Worm (Caenorhabditis elegans) whole organism, young adult: Measurements from ENCODE around the gene msp-58.
A peak's percentile ranks its signal among the peaks of the same experiment; 100 is the strongest.

ENCODE experiments used
- B0019.2 ChIP-seq: fragments of 200-800 bp; sonication (Bioruptor generic); conservative IDR thresholded peaks from 2 replicates; pipeline ENCODE4 v1.3.6; 2022; ENCODE audit warnings: missing genetic modification reagents, missing genetic modification characterization, missing compliant biosample characterization
- F22D6.2 ChIP-seq: sonication (generic microtip); optimal IDR thresholded peaks from 2 replicates; lab custom pipeline; 2016; ENCODE audit warnings: mild to moderate bottlenecking, missing genetic modification characterization, missing compliant biosample characterization
- F57A8.1 ChIP-seq: fragments of 200-800 bp; sonication (Bioruptor generic); optimal IDR thresholded peaks from 2 replicates; lab custom pipeline; 2018; ENCODE audit warnings: mild to moderate bottlenecking, missing genetic modification characterization, moderate library complexity, missing compliant biosample characterization
- Y79H2A.3 ChIP-seq: fragments of 200-800 bp; sonication (Bioruptor generic); conservative IDR thresholded peaks from 2 replicates; pipeline ENCODE4 v1.3.6; 2022; ENCODE audit warnings: missing genetic modification reagents, missing genetic modification characterization, missing compliant biosample characterization
- ceh-58 ChIP-seq: fragments of 200-800 bp; sonication (Bioruptor generic); IDR thresholded peaks from 2 replicates; pipeline ENCODE4 v1.3.6; 2022; ENCODE audit warnings: missing genetic modification characterization, missing compliant biosample characterization
- dpl-1 ChIP-seq: fragments of 150-350 bp; optimal IDR thresholded peaks from 2 replicates; lab custom pipeline; 2014; ENCODE audit warnings: missing biosample characterization, missing genetic modification reagents, missing genetic modification characterization
- efl-1 ChIP-seq: fragments of 150-350 bp; optimal IDR thresholded peaks from 2 replicates; lab custom pipeline; 2014; ENCODE audit warnings: missing biosample characterization, missing genetic modification reagents, missing genetic modification characterization
- lag-1 ChIP-seq: fragments of 200-800 bp; sonication (Bioruptor generic); IDR thresholded peaks from 2 replicates; pipeline ENCODE4 v1.3.6; 2022; ENCODE audit warnings: missing genetic modification reagents, missing genetic modification characterization, missing compliant biosample characterization
- lsl-1 ChIP-seq: fragments of 200-800 bp; sonication (Bioruptor generic); optimal IDR thresholded peaks from 2 replicates; lab custom pipeline; 2018; ENCODE audit warnings: mild to moderate bottlenecking, missing genetic modification characterization, moderate library complexity, missing compliant biosample characterization
- mcd-1 ChIP-seq: fragments of 200-800 bp; sonication (Bioruptor generic); IDR thresholded peaks from 2 replicates; pipeline ENCODE4 v1.3.6; 2022; ENCODE audit warnings: missing genetic modification reagents, missing genetic modification characterization, missing compliant biosample characterization
- nhr-120 ChIP-seq: fragments of 200-800 bp; sonication (Bioruptor generic); IDR thresholded peaks from 2 replicates; pipeline ENCODE4 v1.3.6; 2022; ENCODE audit warnings: missing genetic modification characterization, missing compliant biosample characterization
- rpc-1 ChIP-seq, 2 experiments: fragments of 150-350 bp in 1 of 2; sonication (generic microtip) in 1 of 2; optimal IDR thresholded peaks; 2 replicates each; lab custom pipeline; 2014 to 2018; ENCODE audit warnings: missing biosample characterization in 1 of 2, missing genetic modification characterization in 1 of 2, missing genetic modification reagents in 1 of 2, missing genotype in 1 of 2
- snpc-3.4 ChIP-seq: sonication (generic microtip); optimal IDR thresholded peaks from 2 replicates; lab custom pipeline; 2017; ENCODE audit warnings: missing genetic modification characterization, mild to moderate bottlenecking, missing compliant biosample characterization, antibody characterized with exemption, moderate library complexity, missing genotype, missing genetic modification reagents
- snpc-4 ChIP-seq, 5 experiments: fragments of 150-350 bp in 1 of 5; sonication (generic microtip) in 4 of 5; optimal IDR thresholded peaks; 2 replicates each; lab custom pipeline; 2014 to 2018; ENCODE audit warnings: missing genetic modification characterization in 5 of 5, missing biosample characterization in 3 of 5, antibody characterized with exemption in 2 of 5, mild to moderate bottlenecking in 2 of 5, missing compliant biosample characterization in 2 of 5, missing genotype in 2 of 5, moderate library complexity in 2 of 5, missing genetic modification reagents in 1 of 5
- tbp1 ChIP-seq: fragments of 200-800 bp; sonication (Bioruptor generic); optimal IDR thresholded peaks from 2 replicates; lab custom pipeline; 2018; ENCODE audit warnings: mild to moderate bottlenecking, missing genetic modification characterization, missing compliant biosample characterization

Gene msp-58

ce11 chrIV:5354124-5354523, 45.7 kb downstream of the msp-58 start, which contains the start of gene Y4C6B.1:
TSS of gene Y4C6B.1 (plus strand) at chrIV:5354488.
- TF ChIP-seq mcd-1 (peak; percentile 69), efl-1 (GFP tag; lab: Kevin White, UChicago) (peak; percentile 61), tbp1 (GFP tag; lab: Kevin White, UChicago) (peak; percentile 24), snpc-3.4 (tag; lab: Kevin White, UChicago) (peak; percentile 10), lsl-1 (GFP tag; lab: Kevin White, UChicago) (peak; percentile 56), nhr-120 (GFP tag; lab: Robert Waterston, UW) (no peak), rpc-1 (optimal IDR thresholded peaks at IDR 0.05; lab: Kevin White, UChicago) (no peak), rpc-1 (tag; optimal IDR thresholded peaks at IDR 0.05; lab: Kevin White, UChicago) (no peak), dpl-1 (peak; percentile 8), lag-1 (GFP tag; lab: Robert Waterston, UW) (no peak), F57A8.1 (GFP tag; lab: Kevin White, UChicago) (no peak), B0019.2 (GFP tag; lab: Robert Waterston, UW) (no peak), F22D6.2 (no peak), snpc-4 (GFP tag; optimal IDR thresholded peaks at IDR 0.05; lab: Kevin White, UChicago) (no peak), snpc-4 (tag; optimal IDR thresholded peaks at IDR 0.05; lab: Kevin White, UChicago) (peak in 3 of 4 experiments; percentile 59 to 80 (median 72))

DNA sequence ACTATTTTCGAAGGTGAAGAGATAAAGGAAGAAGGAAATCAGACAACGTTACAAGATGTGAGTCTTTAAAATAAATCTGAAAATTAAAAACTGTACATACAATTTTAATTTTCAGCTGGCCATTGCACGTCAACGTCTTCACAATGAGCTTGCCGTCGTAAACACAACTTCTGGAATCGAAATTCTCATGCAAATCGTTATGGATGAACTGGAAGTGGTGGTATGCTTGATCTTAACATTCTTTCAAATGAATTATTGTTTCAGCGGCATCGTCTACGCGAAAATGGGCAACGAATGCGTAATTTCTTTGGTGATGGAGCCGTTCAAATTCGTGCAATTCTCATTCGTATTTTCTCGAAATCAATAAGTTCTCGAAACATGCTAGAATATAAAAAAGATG, 46.2 kb downstream of the msp-58 start:
- TF ChIP-seq Y79H2A.3 (no peak), tbp1 (GFP tag; lab: Kevin White, UChicago) (no peak), ceh-58 (GFP tag; lab: Robert Waterston, UW) (no peak)
